Worm (Caenorhabditis elegans) whole organism, L1 larva: ENCODE measurements around the gene mog-5.

ENCODE experiments used
- alr-1 ChIP-seq: fragments of 200-800 bp; sonication (Bioruptor generic); optimal IDR thresholded peaks from 2 replicates; lab custom pipeline; 2018; ENCODE audit warnings: borderline replicate concordance, mild to moderate bottlenecking, missing genetic modification characterization, missing compliant biosample characterization
- aly-2 ChIP-seq: fragments of 150-350 bp; optimal IDR thresholded peaks from 2 replicates; lab custom pipeline; 2014; ENCODE audit warnings: missing biosample characterization, missing genetic modification characterization
- blmp-1 ChIP-seq: fragments of 150-350 bp; optimal IDR thresholded peaks from 2 replicates; lab custom pipeline; 2014; ENCODE audit warnings: missing biosample characterization, missing genetic modification characterization
- ceh-82 ChIP-seq, 3 experiments: fragments of 150-350 bp in 1 of 3; sonication (generic microtip) in 2 of 3; optimal IDR thresholded peaks; 2 replicates each; lab custom pipeline; 2014 to 2017; ENCODE audit warnings: missing biosample characterization in 3 of 3, missing genetic modification characterization in 3 of 3
- dpl-1 ChIP-seq, 3 experiments: fragments of 150-350 bp in 2 of 3; sonication (generic microtip) in 1 of 3; optimal IDR thresholded peaks; 2 replicates each; lab custom pipeline; 2014 to 2017; ENCODE audit warnings: missing biosample characterization in 3 of 3, missing genetic modification characterization in 3 of 3, missing genetic modification reagents in 3 of 3
- efl-1 ChIP-seq, 4 experiments: fragments of 150-350 bp; optimal IDR thresholded peaks in 3 of 4; peaks in 1 of 4; 1 replicate in 1 of 4; 2 replicates in 3 of 4; lab custom pipeline; 2014; ENCODE audit warnings: missing biosample characterization in 2 of 4, missing genetic modification characterization in 2 of 4, missing genetic modification reagents in 2 of 4
- egl-27 ChIP-seq, 2 experiments: fragments of 150-350 bp in 1 of 2; sonication (generic microtip); optimal IDR thresholded peaks; 3 replicates each; lab custom pipeline; 2017 to 2018; ENCODE audit warnings: missing biosample characterization in 2 of 2, missing genetic modification characterization in 2 of 2, missing genetic modification reagents in 2 of 2
- fkh-10 ChIP-seq: sonication (generic microtip); optimal IDR thresholded peaks from 2 replicates; lab custom pipeline; 2017; ENCODE audit warnings: missing biosample characterization, missing genetic modification reagents, missing genetic modification characterization
- fos-1 ChIP-seq: fragments of 150-350 bp; optimal IDR thresholded peaks from 2 replicates; lab custom pipeline; 2014; ENCODE audit warnings: missing biosample characterization, missing genetic modification characterization
- mdl-1 ChIP-seq, 2 experiments: fragments of 150-350 bp; optimal IDR thresholded peaks; 2 replicates each; lab custom pipeline; 2014 to 2017; ENCODE audit warnings: missing biosample characterization in 2 of 2, missing genetic modification characterization in 2 of 2, inconsistent platforms in 1 of 2
- nhr-12 ChIP-seq: sonication (generic microtip); optimal IDR thresholded peaks from 2 replicates; lab custom pipeline; 2017; ENCODE audit warnings: missing biosample characterization, missing genetic modification characterization
- nhr-237 ChIP-seq: fragments of 150-350 bp; optimal IDR thresholded peaks from 2 replicates; lab custom pipeline; 2014; ENCODE audit warnings: missing biosample characterization, missing genetic modification characterization
- nhr-84 ChIP-seq: sonication (generic microtip); optimal IDR thresholded peaks from 2 replicates; lab custom pipeline; 2017; ENCODE audit warnings: missing biosample characterization, missing genetic modification characterization
- ztf-11 ChIP-seq, 2 experiments: sonication (generic microtip); optimal IDR thresholded peaks; 2 replicates each; lab custom pipeline; 2016 to 2017; ENCODE audit warnings: missing genetic modification characterization in 2 of 2, missing biosample characterization in 1 of 2, missing compliant biosample characterization in 1 of 2

DNA sequence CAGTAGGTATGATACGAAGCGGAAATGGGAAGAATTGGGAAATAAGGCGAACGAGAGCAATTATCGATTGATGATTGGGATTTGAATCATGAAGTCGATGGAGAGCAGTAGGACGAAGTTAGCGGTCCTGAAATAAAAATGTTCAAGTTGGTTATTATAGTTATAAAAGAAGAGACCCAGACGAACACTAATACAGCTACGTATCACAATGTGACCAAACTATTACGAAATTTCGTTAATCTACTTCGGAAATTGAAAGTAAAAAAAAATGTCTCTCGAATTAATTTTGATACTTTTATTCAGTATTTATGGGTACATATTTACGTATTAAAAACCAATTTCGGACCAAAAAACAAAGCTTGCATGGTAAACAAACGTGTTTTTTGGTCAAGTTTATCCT lies 27.1 kb downstream of the mog-5 start:
- TF ChIP-seq aly-2 = no peak
- no peak for TF ChIP-seq fos-1 (tag; lab: Kevin White, UChicago)
- TF ChIP-seq fkh-10 (GFP tag; lab: Kevin White, UChicago) = no peak
- TF ChIP-seq dpl-1 (GFP tag; optimal IDR thresholded peaks at IDR 0.05; lab: Kevin White, UChicago) = no peak
- TF ChIP-seq ztf-11 (tag; optimal IDR thresholded peaks at IDR 0.05; lab: Kevin White, UChicago) = no peak
- TF ChIP-seq alr-1 (tag; lab: Kevin White, UChicago) = no peak
- no peak for TF ChIP-seq efl-1 (optimal IDR thresholded peaks at IDR 0.05; lab: Kevin White, UChicago)
- TF ChIP-seq efl-1 (GFP tag; optimal IDR thresholded peaks at IDR 0.05 in 1 of 2; lab: Kevin White, UChicago) = no peak
- TF ChIP-seq nhr-12 (tag; lab: Kevin White, UChicago) = no peak
- TF ChIP-seq blmp-1 (tag; lab: Kevin White, UChicago) = no peak
- no peak for TF ChIP-seq nhr-84 (tag; lab: Kevin White, UChicago)
- no peak for TF ChIP-seq ceh-82 (tag; optimal IDR thresholded peaks at IDR 0.05; lab: Kevin White, UChicago)
- TF ChIP-seq egl-27 (tag; optimal IDR thresholded peaks at IDR 0.05; lab: Kevin White, UChicago) = no peak
- TF ChIP-seq nhr-237 = no peak
- TF ChIP-seq mdl-1 (tag; optimal IDR thresholded peaks at IDR 0.05; lab: Kevin White, UChicago) = no peak
